Fruit fly (Drosophila melanogaster): Measurements from ENCODE around the gene CG10096.

CG10096 gene

dm6 chr3R:12442601-12443533, 47.1 kb upstream of the CG10096 start (continued):
- TF ChIP-seq hbn (GFP tag; IDR thresholded peaks at IDR 0.05; ENCODE audit: partially characterized antibody): no peak
- TF ChIP-seq NC2β (GFP tag; optimal IDR thresholded peaks at IDR 0.05): no peak
- TF ChIP-seq Fer2 (tag; optimal IDR thresholded peaks at IDR 0.05): peak; percentile 53
- peak; percentile 33 for TF ChIP-seq Fer1 (GFP tag; optimal IDR thresholded peaks at IDR 0.05)
- TF ChIP-seq CG10321 (GFP tag; IDR thresholded peaks at IDR 0.05): peak; percentile 76
- TF ChIP-seq CG11456 (GFP tag; IDR thresholded peaks at IDR 0.05): no peak
- TF ChIP-seq CG12299 (tag; optimal IDR thresholded peaks at IDR 0.05): no peak
- peak; percentile 64 for TF ChIP-seq grau (tag; optimal IDR thresholded peaks at IDR 0.05)
- TF ChIP-seq Xrp1 (GFP tag; IDR thresholded peaks at IDR 0.05): peak; percentile 30; the same call in 1 of the 2 replicates
- peak; percentile 75 for TF ChIP-seq CG2120 (GFP tag; optimal IDR thresholded peaks at IDR 0.05)
- TF ChIP-seq CG33213 (GFP tag; optimal IDR thresholded peaks at IDR 0.05): no peak
- peak; percentile 2 for TF ChIP-seq CG17829 (tag; optimal IDR thresholded peaks at IDR 0.05)
- TF ChIP-seq maf-S (GFP tag; optimal IDR thresholded peaks at IDR 0.05): no peak
- TF ChIP-seq Spps (tag; optimal IDR thresholded peaks at IDR 0.05): no peak
- TF ChIP-seq cad (GFP tag; optimal IDR thresholded peaks at IDR 0.05): no peak
- TF ChIP-seq PHDP (tag; optimal IDR thresholded peaks at IDR 0.05): peak; percentile 55
- no peak for TF ChIP-seq CG8290 (GFP tag; optimal IDR thresholded peaks at IDR 0.05)
- peak in 1 of 2 experiments; percentile 22 for TF ChIP-seq CG8290 (tag; optimal IDR thresholded peaks at IDR 0.05)
- no peak for TF ChIP-seq ci (GFP tag; IDR thresholded peaks at IDR 0.05)
- peak; percentile 47 for TF ChIP-seq CG7839 (tag; optimal IDR thresholded peaks at IDR 0.05)
- TF ChIP-seq CG7786 (GFP tag; optimal IDR thresholded peaks at IDR 0.05): no peak
- TF ChIP-seq HLH4C (GFP tag; IDR thresholded peaks at IDR 0.05; ENCODE audit: partially characterized antibody): no peak
- no peak for TF ChIP-seq GATAe (GFP tag; conservative IDR thresholded peaks at IDR 0.05)
- no peak for TF ChIP-seq CG11085 (GFP tag; IDR thresholded peaks at IDR 0.05)
- TF ChIP-seq CG16815 (GFP tag; optimal IDR thresholded peaks at IDR 0.05): peak; percentile 15
- TF ChIP-seq NK7.1 (GFP tag; optimal IDR thresholded peaks at IDR 0.05): no peak
- TF ChIP-seq CG32532 (GFP tag; IDR thresholded peaks at IDR 0.05): peak; percentile 45
- no peak for TF ChIP-seq bigmax (GFP tag; optimal IDR thresholded peaks at IDR 0.05)
- TF ChIP-seq CG4730 (GFP tag; IDR thresholded peaks at IDR 0.05): no peak
- no peak for TF ChIP-seq CG12219 (GFP tag; optimal IDR thresholded peaks at IDR 0.05)
- no peak for TF ChIP-seq CG13287 (GFP tag; IDR thresholded peaks at IDR 0.05; ENCODE audit: partially characterized antibody)
- no peak for TF ChIP-seq Rx (GFP tag; IDR thresholded peaks at IDR 0.05)
- peak; percentile 7 for TF ChIP-seq Sox102F (GFP tag; optimal IDR thresholded peaks at IDR 0.05)
- TF ChIP-seq seq (GFP tag; IDR thresholded peaks at IDR 0.05): no peak
- TF ChIP-seq CG16813 (GFP tag; IDR thresholded peaks at IDR 0.05; ENCODE audit: partially characterized antibody): no peak
- TF ChIP-seq CG12155 (GFP tag; optimal IDR thresholded peaks at IDR 0.05): peak; percentile 6
- no peak for TF ChIP-seq mirr (GFP tag; optimal IDR thresholded peaks at IDR 0.05)
- TF ChIP-seq sima (GFP tag; optimal IDR thresholded peaks at IDR 0.05): no peak
- TF ChIP-seq Myb (GFP tag; optimal IDR thresholded peaks at IDR 0.05): no peak
- TF ChIP-seq pita (GFP tag; optimal IDR thresholded peaks at IDR 0.05): no peak
- TF ChIP-seq sr (GFP tag; IDR thresholded peaks at IDR 0.05): no peak
- TF ChIP-seq dmrt11E (tag; optimal IDR thresholded peaks at IDR 0.05): no peak
- TF ChIP-seq bab2 (GFP tag; optimal IDR thresholded peaks at IDR 0.05): no peak
- no peak for TF ChIP-seq CG18619 (GFP tag; optimal IDR thresholded peaks at IDR 0.05)
- no peak for TF ChIP-seq Stat92E (GFP tag; optimal IDR thresholded peaks at IDR 0.05)
- no peak for TF ChIP-seq zen2 (GFP tag; IDR thresholded peaks at IDR 0.05; ENCODE audit: partially characterized antibody)
- no peak for TF ChIP-seq CG4404 (GFP tag; IDR thresholded peaks at IDR 0.05)
- no peak for TF ChIP-seq ATbp (GFP tag; optimal IDR thresholded peaks at IDR 0.05)
- no peak for TF ChIP-seq B-H2 (GFP tag; optimal IDR thresholded peaks at IDR 0.05)
